Worm (Caenorhabditis elegans) whole organism, mixed stage, embryonic: ENCODE measurements around the gene F59F3.6.

Source experiments
- blmp-1 ChIP-seq: fragments of 150-350 bp; optimal IDR thresholded peaks from 2 replicates; lab custom pipeline; 2014; ENCODE audit warnings: missing biosample characterization, missing genetic modification characterization
- nhr-12 ChIP-seq: fragments of 150-350 bp; optimal IDR thresholded peaks from 2 replicates; lab custom pipeline; 2014; ENCODE audit warnings: missing biosample characterization, missing genetic modification characterization
- pha-4 ChIP-seq: fragments of 150-350 bp; optimal IDR thresholded peaks from 2 replicates; lab custom pipeline; 2018; ENCODE audit warnings: missing biosample characterization, missing genetic modification reagents, missing genetic modification characterization

- TF ChIP-seq blmp-1 (tag; lab: Kevin White, UChicago) (no peak), pha-4 (no peak), nhr-12 (tag; lab: Kevin White, UChicago) (no peak)
Observed at ce11 chrX:10956972-10957678, 42.0 kb downstream of the F59F3.6 start.
